Worm (Caenorhabditis elegans): ENCODE measurements around the gene Y47D3A.13.

The Y47D3A.13 gene

ce11 chrIII:11244820-11245219 is 20.9 kb upstream of the Y47D3A.13 start, which contains the start of gene rsks-1:
Gene rsks-1, plus strand, starts transcription at chrIII:11245120.
- no peak for TF ChIP-seq mcd-1 (GFP tag; IDR thresholded peaks at IDR 0.05)
- no peak for TF ChIP-seq egl-18 (GFP tag; IDR thresholded peaks at IDR 0.05)
- no peak for TF ChIP-seq ceh-100 (GFP tag; IDR thresholded peaks at IDR 0.05)
- no peak for TF ChIP-seq bed-2 (GFP tag; IDR thresholded peaks at IDR 0.05)
- TF ChIP-seq fkh-3 (tag; optimal IDR thresholded peaks at IDR 0.05): no peak
- TF ChIP-seq lir-1 (GFP tag; conservative IDR thresholded peaks at IDR 0.05): no peak
- TF ChIP-seq ceh-91 (GFP tag; IDR thresholded peaks at IDR 0.05): no peak
- no peak for TF ChIP-seq F22D6.2 (tag; optimal IDR thresholded peaks at IDR 0.05)
- TF ChIP-seq mxl-1 (tag; optimal IDR thresholded peaks at IDR 0.05): no peak
- TF ChIP-seq dpff-1 (tag; optimal IDR thresholded peaks at IDR 0.05): no peak
- TF ChIP-seq tbx-9 (tag; optimal IDR thresholded peaks at IDR 0.05; ENCODE audit: borderline replicate concordance): no peak
- TF ChIP-seq D2030.7 (GFP tag; IDR thresholded peaks at IDR 0.05): no peak
- TF ChIP-seq F52B5.7 (tag; optimal IDR thresholded peaks at IDR 0.05): no peak
- no peak for TF ChIP-seq sdz-38 (tag; optimal IDR thresholded peaks at IDR 0.05)
- no peak for TF ChIP-seq lin-26 (GFP tag; IDR thresholded peaks at IDR 0.05)
- TF ChIP-seq ets-4 (GFP tag; optimal IDR thresholded peaks at IDR 0.05): no peak
- TF ChIP-seq atf-7 (tag; optimal IDR thresholded peaks at IDR 0.05): no peak
- TF ChIP-seq F57C9.4 (tag; optimal IDR thresholded peaks at IDR 0.05): no peak

ce11 chrIII:11244338-11244737 is 20.4 kb upstream of the Y47D3A.13 start:
- peak; percentile 15 for TF ChIP-seq nhr-80 (tag; optimal IDR thresholded peaks at IDR 0.05)
- peak; percentile 94 for TF ChIP-seq cebp-1 (GFP tag; IDR thresholded peaks at IDR 0.05)
- peak; percentile 96 for TF ChIP-seq cebp-1 (tag; optimal IDR thresholded peaks at IDR 0.05)
- TF ChIP-seq mel-28 (tag; optimal IDR thresholded peaks at IDR 0.05; ENCODE audit: borderline replicate concordance): no peak
- peak; percentile 25 for TF ChIP-seq attf-5 (GFP tag; optimal IDR thresholded peaks at IDR 0.05)
- no peak for TF ChIP-seq dpl-1 (GFP tag; optimal IDR thresholded peaks at IDR 0.05)
- TF ChIP-seq hsf-1 (GFP tag; IDR thresholded peaks at IDR 0.05): peak; percentile 53; the same call in 1 of the 2 replicates
- TF ChIP-seq D2030.7 (GFP tag; IDR thresholded peaks at IDR 0.05): no peak
- no peak for TF ChIP-seq nfya-2 (GFP tag; IDR thresholded peaks at IDR 0.05)
- TF ChIP-seq efl-1 (GFP tag; optimal IDR thresholded peaks at IDR 0.05): no peak
- TF ChIP-seq snpc-1.3 (tag; optimal IDR thresholded peaks at IDR 0.05; ENCODE audit: insufficient read depth): no peak

ce11 chrIII:11243421-11243820 is 19.5 kb upstream of the Y47D3A.13 start:
- peak; percentile 45 for TF ChIP-seq unc-62 (GFP tag; optimal IDR thresholded peaks at IDR 0.05)
- peak; percentile 42 for TF ChIP-seq atf-7 (tag; optimal IDR thresholded peaks at IDR 0.05)
- TF ChIP-seq let-526 (GFP tag; IDR thresholded peaks at IDR 0.05): no peak
- TF ChIP-seq F10E7.11 (tag; optimal IDR thresholded peaks at IDR 0.05): no peak
- TF ChIP-seq attf-6 (GFP tag; IDR thresholded peaks at IDR 0.05): no peak
- TF ChIP-seq lin-54 (GFP tag; optimal IDR thresholded peaks at IDR 0.05): peak; percentile 11
- TF ChIP-seq hmg-1.2 (GFP tag; IDR thresholded peaks at IDR 0.05): peak; percentile 54; the same call in 1 of the 2 replicates
- TF ChIP-seq Y67H2A.10 (GFP tag; conservative IDR thresholded peaks at IDR 0.05): no peak
- TF ChIP-seq egl-44 (GFP tag; IDR thresholded peaks at IDR 0.05): no peak
- TF ChIP-seq aptf-2 (GFP tag; conservative IDR thresholded peaks at IDR 0.05): no peak
- TF ChIP-seq B0336.3 (GFP tag; IDR thresholded peaks at IDR 0.05): peak; percentile 70; the same call in 1 of the 2 replicates
- TF ChIP-seq snpc-1.1 (tag; optimal IDR thresholded peaks at IDR 0.05; ENCODE audit: insufficient read depth): no peak
- no peak for TF ChIP-seq madf-8 (GFP tag; conservative IDR thresholded peaks at IDR 0.05)
- TF ChIP-seq mes-4 (tag; optimal IDR thresholded peaks at IDR 0.05): no peak
- peak; percentile 69 for TF ChIP-seq ZK185.1 (tag; optimal IDR thresholded peaks at IDR 0.05; ENCODE audit: poor library complexity, severe bottlenecking)
- TF ChIP-seq F23B12.7 (tag; optimal IDR thresholded peaks at IDR 0.05; ENCODE audit: insufficient read depth): peak; percentile 71
- no peak for TF ChIP-seq ztf-25 (GFP tag; IDR thresholded peaks at IDR 0.05)
- TF ChIP-seq zfh-2 (GFP tag; conservative IDR thresholded peaks at IDR 0.05): peak; percentile 45; the same call in 1 of the 2 replicates
- TF ChIP-seq F57C9.4 (tag; optimal IDR thresholded peaks at IDR 0.05): no peak
- TF ChIP-seq nhr-179 (tag; optimal IDR thresholded peaks at IDR 0.05): no peak
- no peak for TF ChIP-seq ztf-3 (GFP tag; optimal IDR thresholded peaks at IDR 0.05)
- TF ChIP-seq gei-17 (GFP tag; optimal IDR thresholded peaks at IDR 0.05): no peak
- no peak for TF ChIP-seq lin-26 (GFP tag; IDR thresholded peaks at IDR 0.05)

All from whole organism, young adult.